Fruit fly (Drosophila melanogaster) whole organism, embryonic: ENCODE data around the gene Rh4.
A peak's percentile ranks its signal among the peaks of the same experiment; 100 is the strongest.

Experiments used
- ATbp ChIP-seq: fragments of 200-800 bp; sonication (Bioruptor generic); optimal IDR thresholded peaks from 2 replicates; lab custom pipeline; 2017; ENCODE audit warnings: missing biosample characterization, mild to moderate bottlenecking, missing genetic modification characterization, missing genetic modification reagents
- Atf6 ChIP-seq: fragments of 200-800 bp; sonication (Bioruptor generic); IDR thresholded peaks from 2 replicates; pipeline ENCODE4 v1.3.6; 2022; ENCODE audit warnings: missing biosample characterization, missing genetic modification characterization
- B-H2 ChIP-seq: fragments of 200-800 bp; sonication (Bioruptor generic); optimal IDR thresholded peaks from 2 replicates; lab custom pipeline; 2018; ENCODE audit warnings: missing biosample characterization, mild to moderate bottlenecking, missing genetic modification characterization
- CG11695 ChIP-seq: fragments of 200-800 bp; sonication (Bioruptor generic); IDR thresholded peaks from 3 replicates; pipeline ENCODE4 v1.3.6; 2022; ENCODE audit warnings: missing biosample characterization, missing genetic modification characterization
- CG12155 ChIP-seq: fragments of 200-800 bp; sonication (Bioruptor generic); optimal IDR thresholded peaks from 3 replicates; lab custom pipeline; 2016; ENCODE audit warnings: missing biosample characterization, missing genetic modification characterization
- CG12391 ChIP-seq: fragments of 200-800 bp; sonication (Bioruptor generic); optimal IDR thresholded peaks from 3 replicates; lab custom pipeline; 2018; ENCODE audit warnings: missing biosample characterization, mild to moderate bottlenecking, missing genetic modification characterization, moderate library complexity
- CG12744 ChIP-seq: fragments of 200-800 bp; sonication (Bioruptor generic); optimal IDR thresholded peaks from 2 replicates; lab custom pipeline; 2016; ENCODE audit warnings: missing biosample characterization, missing genetic modification characterization
- CG1603 ChIP-seq: fragments of 200-800 bp; sonication (Bioruptor generic); optimal IDR thresholded peaks from 2 replicates; lab custom pipeline; 2019; ENCODE audit warnings: missing biosample characterization, mild to moderate bottlenecking, missing genetic modification characterization, moderate library complexity
- CG16779 ChIP-seq: fragments of 200-800 bp; sonication (Bioruptor generic); IDR thresholded peaks from 2 replicates; pipeline ENCODE4 v1.3.6; 2022; ENCODE audit warnings: missing biosample characterization, missing genetic modification characterization
- CG16815 ChIP-seq: fragments of 200-800 bp; sonication (Bioruptor generic); optimal IDR thresholded peaks from 3 replicates; lab custom pipeline; 2017; ENCODE audit warnings: missing biosample characterization, mild to moderate bottlenecking, missing genetic modification characterization
- CG18764 ChIP-seq: fragments of 200-800 bp; sonication (Bioruptor generic); optimal IDR thresholded peaks from 3 replicates; lab custom pipeline; 2016; ENCODE audit warnings: missing biosample characterization, missing genetic modification characterization
- CG3838 ChIP-seq: fragments of 200-800 bp; sonication (Bioruptor generic); optimal IDR thresholded peaks from 3 replicates; lab custom pipeline; 2016; ENCODE audit warnings: missing biosample characterization, missing genetic modification characterization
- CG4282 ChIP-seq: fragments of 200-800 bp; sonication (Bioruptor generic); optimal IDR thresholded peaks from 2 replicates; lab custom pipeline; 2016; ENCODE audit warnings: missing biosample characterization, missing genetic modification characterization
- CG7786 ChIP-seq: fragments of 200-800 bp; sonication (Bioruptor generic); optimal IDR thresholded peaks from 2 replicates; lab custom pipeline; 2016; ENCODE audit warnings: missing biosample characterization, missing genetic modification characterization
- CG8359 ChIP-seq: fragments of 200-800 bp; sonication (Bioruptor generic); optimal IDR thresholded peaks from 2 replicates; lab custom pipeline; 2017; ENCODE audit warnings: missing biosample characterization, mild to moderate bottlenecking, missing genetic modification characterization, borderline replicate concordance
- CG9609 ChIP-seq: fragments of 200-800 bp; sonication (Bioruptor generic); optimal IDR thresholded peaks from 3 replicates; lab custom pipeline; 2016; ENCODE audit warnings: missing biosample characterization, missing genetic modification characterization
- Doc2 ChIP-seq: fragments of 200-800 bp; sonication (Bioruptor generic); IDR thresholded peaks from 2 replicates; pipeline ENCODE4 v1.3.6; 2022; ENCODE audit warnings: missing biosample characterization, missing genetic modification characterization
- H2.0 ChIP-seq: fragments of 200-800 bp; sonication (Bioruptor generic); IDR thresholded peaks from 2 replicates; pipeline ENCODE4 v1.3.6; 2022; ENCODE audit warnings: missing biosample characterization, missing genetic modification characterization
- HmgD ChIP-seq: fragments of 200-800 bp; sonication (Bioruptor generic); optimal IDR thresholded peaks from 3 replicates; lab custom pipeline; 2016; ENCODE audit warnings: missing biosample characterization, missing genetic modification characterization
- Lhr ChIP-seq: fragments of 200-800 bp; sonication (Bioruptor generic); optimal IDR thresholded peaks from 3 replicates; lab custom pipeline; 2017; ENCODE audit warnings: mild to moderate bottlenecking, missing biosample characterization, missing genetic modification reagents, missing genetic modification characterization
- Med ChIP-seq: fragments of 200-800 bp; sonication (Bioruptor generic); peaks from one replicate; lab custom pipeline; 2016; ENCODE audit warnings: missing biosample characterization, missing genetic modification characterization, mild to moderate bottlenecking, inconsistent platforms, moderate library complexity
- Opbp ChIP-seq: fragments of 200-800 bp; sonication (Bioruptor generic); IDR thresholded peaks from 3 replicates; pipeline ENCODE4 v1.3.6; 2022; ENCODE audit warnings: missing biosample characterization, missing genetic modification characterization; ENCODE audit not compliant: partially characterized antibody
- Poxn ChIP-seq: fragments of 200-800 bp; sonication (Bioruptor generic); IDR thresholded peaks from 2 replicates; pipeline ENCODE4 v1.3.6; 2022; ENCODE audit warnings: missing biosample characterization, missing genetic modification characterization
- Sin3A ChIP-seq: fragments of >200 bp; optimal IDR thresholded peaks from 2 replicates; lab custom pipeline; 2018
- Sox102F ChIP-seq: fragments of 200-800 bp; sonication (Bioruptor generic); optimal IDR thresholded peaks from 2 replicates; lab custom pipeline; 2018; ENCODE audit warnings: missing biosample characterization, mild to moderate bottlenecking, missing genetic modification characterization, moderate library complexity
- Stat92E ChIP-seq, 3 experiments: fragments of >200 bp in 2 of 3; fragments of 200-800 bp in 1 of 3; sonication (Bioruptor generic) in 1 of 3; optimal IDR thresholded peaks; 2 replicates each; lab custom pipeline; 2017 to 2019; ENCODE audit warnings: missing biosample characterization in 3 of 3, missing genetic modification characterization in 3 of 3, mild to moderate bottlenecking in 1 of 3, moderate library complexity in 1 of 3
- ac ChIP-seq: fragments of 200-800 bp; sonication (Bioruptor generic); optimal IDR thresholded peaks from 3 replicates; lab custom pipeline; 2017; ENCODE audit warnings: missing biosample characterization, mild to moderate bottlenecking, missing genetic modification characterization
- aop ChIP-seq: fragments of 200-800 bp; sonication (Bioruptor generic); IDR thresholded peaks from 2 replicates; pipeline ENCODE4 v1.3.6; 2022; ENCODE audit warnings: missing biosample characterization, missing genetic modification characterization
- ato ChIP-seq: fragments of 200-800 bp; sonication (Bioruptor generic); IDR thresholded peaks from 2 replicates; pipeline ENCODE4 v1.3.6; 2022; ENCODE audit warnings: missing biosample characterization, missing genetic modification characterization; ENCODE audit not compliant: partially characterized antibody
- crol ChIP-seq: fragments of 200-800 bp; sonication (Bioruptor generic); IDR thresholded peaks from 2 replicates; pipeline ENCODE4 v1.3.6; 2022; ENCODE audit warnings: missing biosample characterization, missing genetic modification characterization
- cwo ChIP-seq: fragments of 200-800 bp; sonication (Bioruptor generic); optimal IDR thresholded peaks from 3 replicates; lab custom pipeline; 2017; ENCODE audit warnings: missing biosample characterization, missing genetic modification characterization, mild to moderate bottlenecking, moderate library complexity, missing genetic modification reagents
- emc ChIP-seq: fragments of 200-800 bp; sonication (Bioruptor generic); optimal IDR thresholded peaks from 2 replicates; lab custom pipeline; 2016; ENCODE audit warnings: missing biosample characterization, missing genetic modification characterization
- ems ChIP-seq: fragments of 200-800 bp; sonication (Bioruptor generic); optimal IDR thresholded peaks from 3 replicates; lab custom pipeline; 2016; ENCODE audit warnings: missing biosample characterization, missing genetic modification characterization
- gcm ChIP-seq: fragments of 200-800 bp; sonication (Bioruptor generic); optimal IDR thresholded peaks from 2 replicates; lab custom pipeline; 2019; ENCODE audit warnings: missing biosample characterization, mild to moderate bottlenecking, missing genetic modification characterization, moderate library complexity
- grau ChIP-seq: fragments of 200-800 bp; optimal IDR thresholded peaks from 3 replicates; lab custom pipeline; 2019; ENCODE audit warnings: missing biosample characterization, mild to moderate bottlenecking, missing genetic modification characterization, moderate library complexity
- hb ChIP-seq: fragments of 200-800 bp; sonication (Bioruptor generic); IDR thresholded peaks from 3 replicates; pipeline ENCODE4 v1.3.6; 2022; ENCODE audit warnings: missing biosample characterization, missing genetic modification characterization; ENCODE audit not compliant: partially characterized antibody
- hth ChIP-seq: fragments of >200 bp; optimal IDR thresholded peaks from 2 replicates; lab custom pipeline; 2017; ENCODE audit warnings: inconsistent platforms
- luna ChIP-seq: fragments of 200-800 bp; sonication (Bioruptor generic); optimal IDR thresholded peaks from 2 replicates; lab custom pipeline; 2016; ENCODE audit warnings: missing biosample characterization, missing genetic modification characterization
- nerfin-1 ChIP-seq: fragments of 200-800 bp; sonication (Bioruptor generic); optimal IDR thresholded peaks from 3 replicates; lab custom pipeline; 2019; ENCODE audit warnings: missing biosample characterization, mild to moderate bottlenecking, missing genetic modification characterization, moderate library complexity
- nmo ChIP-seq: fragments of 200-800 bp; sonication (Bioruptor generic); optimal IDR thresholded peaks from 2 replicates; lab custom pipeline; 2018; ENCODE audit warnings: missing biosample characterization, mild to moderate bottlenecking, missing genetic modification characterization, moderate library complexity
- pfk ChIP-seq: fragments of 200-800 bp; sonication (Bioruptor generic); optimal IDR thresholded peaks from 2 replicates; lab custom pipeline; 2018; ENCODE audit warnings: missing biosample characterization, mild to moderate bottlenecking, missing genetic modification characterization, moderate library complexity
- pros ChIP-seq: fragments of 200-800 bp; sonication (Bioruptor generic); optimal IDR thresholded peaks from 3 replicates; lab custom pipeline; 2019; ENCODE audit warnings: missing biosample characterization, mild to moderate bottlenecking, missing genetic modification characterization, moderate library complexity
- repo ChIP-seq: fragments of 200-800 bp; sonication (Bioruptor generic); optimal IDR thresholded peaks from 2 replicates; lab custom pipeline; 2016; ENCODE audit warnings: missing biosample characterization, missing genetic modification characterization
- sob ChIP-seq: fragments of 200-800 bp; sonication (Bioruptor generic); IDR thresholded peaks from 2 replicates; pipeline ENCODE4 v1.3.6; 2022; ENCODE audit warnings: missing biosample characterization, missing genetic modification characterization
- sqz ChIP-seq: fragments of 200-800 bp; sonication (Bioruptor generic); optimal IDR thresholded peaks from 3 replicates; lab custom pipeline; 2018; ENCODE audit warnings: missing biosample characterization, mild to moderate bottlenecking, missing genetic modification characterization
- trh ChIP-seq: fragments of 200-800 bp; sonication (Bioruptor generic); optimal IDR thresholded peaks from 2 replicates; lab custom pipeline; 2016; ENCODE audit warnings: missing biosample characterization, missing genetic modification characterization
- vfl ChIP-seq: fragments of 200-800 bp; sonication (Bioruptor generic); optimal IDR thresholded peaks from 2 replicates; lab custom pipeline; 2016; ENCODE audit warnings: missing biosample characterization, missing genetic modification characterization
- vvl ChIP-seq: fragments of 200-800 bp; sonication (Bioruptor generic); IDR thresholded peaks from 2 replicates; pipeline ENCODE4 v1.3.6; 2022; ENCODE audit warnings: missing biosample characterization, missing genetic modification characterization
- zen ChIP-seq: fragments of 200-800 bp; sonication (Bioruptor generic); optimal IDR thresholded peaks from 3 replicates; lab custom pipeline; 2018; ENCODE audit warnings: missing biosample characterization, mild to moderate bottlenecking, missing genetic modification characterization, moderate library complexity

Gene Rh4

dm6 chr3L:16890650-16891336 lies 28.5 kb upstream of the Rh4 start (continued):
- TF ChIP-seq pfk (GFP tag; lab: Kevin White, UChicago) (no peak), CG12391 (tag; lab: Kevin White, UChicago) (peak; percentile 93), Sin3A (lab: Kevin White, UChicago) (no peak), ems (GFP tag; lab: Kevin White, UChicago) (peak; percentile 85), sqz (peak; percentile 84), repo (GFP tag; lab: Kevin White, UChicago) (peak; percentile 72), HmgD (GFP tag; lab: Kevin White, UChicago) (peak; percentile 7), Stat92E (GFP tag; optimal IDR thresholded peaks at IDR 0.05; lab: Kevin White, UChicago) (peak in 1 of 3 experiments; percentile 62), nmo (GFP tag; lab: Kevin White, UChicago) (peak; percentile 94), hb (GFP tag; lab: Robert Waterston, UW) (no peak), CG8359 (GFP tag; lab: Kevin White, UChicago) (peak; percentile 100), CG11695 (peak; percentile 90), CG18764 (peak; percentile 85), ATbp (GFP tag; lab: Kevin White, UChicago) (peak; percentile 96), CG16779 (GFP tag; lab: Robert Waterston, UW) (peak; percentile 73), B-H2 (GFP tag; lab: Kevin White, UChicago) (no peak), Opbp (GFP tag; lab: Robert Waterston, UW) (0 out of 3 replicates have a peak, but pooled peaks have one; percentile 31), cwo (GFP tag; lab: Kevin White, UChicago) (peak; percentile 81), CG4282 (GFP tag; lab: Kevin White, UChicago) (peak; percentile 50), Med (GFP tag; lab: Kevin White, UChicago) (peak; percentile 95), pros (peak; percentile 92), Sox102F (GFP tag; lab: Kevin White, UChicago) (peak; percentile 95), crol (GFP tag; lab: Robert Waterston, UW) (peak; percentile 99), CG7786 (GFP tag; lab: Kevin White, UChicago) (peak; percentile 79), H2.0 (GFP tag; lab: Robert Waterston, UW) (peak; percentile 93), CG12744 (GFP tag; lab: Kevin White, UChicago) (peak; percentile 54), trh (GFP tag; lab: Kevin White, UChicago) (peak; percentile 61), CG12155 (GFP tag; lab: Kevin White, UChicago) (peak; percentile 76), CG1603 (peak; percentile 95), sob (GFP tag; lab: Robert Waterston, UW) (peak; percentile 92), nerfin-1 (tag; lab: Kevin White, UChicago) (peak; percentile 88), aop (GFP tag; lab: Robert Waterston, UW) (no peak), Poxn (GFP tag; lab: Robert Waterston, UW) (0 out of 2 replicates have a peak, but pooled peaks have one; percentile 17), zen (tag; lab: Kevin White, UChicago) (peak; percentile 82), grau (tag; lab: Kevin White, UChicago) (peak; percentile 84), luna (GFP tag; lab: Kevin White, UChicago) (peak; percentile 47), ac (GFP tag; lab: Kevin White, UChicago) (no peak), hth (no peak), Doc2 (0 out of 2 replicates have a peak, but pooled peaks have one; percentile 41), CG3838 (GFP tag; lab: Kevin White, UChicago) (peak; percentile 55), Atf6 (GFP tag; lab: Robert Waterston, UW) (peak; percentile 84), CG16815 (GFP tag; lab: Kevin White, UChicago) (peak; percentile 70), gcm (GFP tag; lab: Kevin White, UChicago) (peak; percentile 88), ato (GFP tag; lab: Robert Waterston, UW) (0 out of 2 replicates have a peak, but pooled peaks have one; percentile 30), CG9609 (GFP tag; lab: Kevin White, UChicago) (peak; percentile 84), emc (GFP tag; lab: Kevin White, UChicago) (peak; percentile 13), Lhr (peak; percentile 82), vfl (GFP tag; lab: Kevin White, UChicago) (peak; percentile 37), vvl (GFP tag; lab: Robert Waterston, UW) (peak; percentile 97)
